Fruit fly (Drosophila melanogaster) whole organism, embryonic: ENCODE results near the gene CG17768.

ENCODE experiments used
- Atf3 ChIP-seq: fragments of 200-800 bp; sonication (Bioruptor generic); optimal IDR thresholded peaks from 3 replicates; lab custom pipeline; 2016; ENCODE audit warnings: missing biosample characterization, missing genetic modification characterization
- BEAF-32 ChIP-seq: fragments of 200-800 bp; sonication (Bioruptor generic); optimal IDR thresholded peaks from 3 replicates; lab custom pipeline; 2017; ENCODE audit warnings: missing biosample characterization, missing genetic modification characterization, mild to moderate bottlenecking, moderate library complexity, missing genetic modification reagents
- Bgb ChIP-seq: fragments of 200-800 bp; sonication (Bioruptor generic); IDR thresholded peaks from 2 replicates; pipeline ENCODE4 v1.3.6; 2022; ENCODE audit warnings: missing biosample characterization, missing genetic modification characterization; ENCODE audit not compliant: partially characterized antibody
- CG11456 ChIP-seq: fragments of 200-800 bp; sonication (Bioruptor generic); IDR thresholded peaks from 3 replicates; pipeline ENCODE4 v1.3.6; 2022; ENCODE audit warnings: missing biosample characterization, missing genetic modification characterization
- CG11723 ChIP-seq: fragments of 200-800 bp; sonication (Bioruptor generic); optimal IDR thresholded peaks from 2 replicates; lab custom pipeline; 2017; ENCODE audit warnings: missing biosample characterization, mild to moderate bottlenecking, missing genetic modification characterization
- CG14710 ChIP-seq: fragments of 200-800 bp; sonication (Bioruptor generic); optimal IDR thresholded peaks from 3 replicates; lab custom pipeline; 2019; ENCODE audit warnings: missing biosample characterization, mild to moderate bottlenecking, missing genetic modification characterization, moderate library complexity
- CG14860 ChIP-seq: fragments of 200-800 bp; sonication (Bioruptor generic); IDR thresholded peaks from 3 replicates; pipeline ENCODE4 v1.3.6; 2022; ENCODE audit warnings: missing biosample characterization, missing genetic modification characterization; ENCODE audit not compliant: partially characterized antibody
- CG15011 ChIP-seq: fragments of 200-800 bp; sonication (Bioruptor generic); optimal IDR thresholded peaks from 3 replicates; lab custom pipeline; 2018; ENCODE audit warnings: missing biosample characterization, mild to moderate bottlenecking, missing genetic modification characterization
- CG15479 ChIP-seq: fragments of 200-800 bp; sonication (Bioruptor generic); optimal IDR thresholded peaks from 3 replicates; lab custom pipeline; 2019; ENCODE audit warnings: missing biosample characterization, mild to moderate bottlenecking, missing genetic modification characterization, moderate library complexity
- CG17912 ChIP-seq: fragments of 200-800 bp; sonication (Bioruptor generic); optimal IDR thresholded peaks from 2 replicates; lab custom pipeline; 2018; ENCODE audit warnings: missing biosample characterization, mild to moderate bottlenecking, missing genetic modification characterization
- CG3407 ChIP-seq: fragments of 200-800 bp; sonication (Bioruptor generic); optimal IDR thresholded peaks from 2 replicates; lab custom pipeline; 2018; ENCODE audit warnings: missing biosample characterization, mild to moderate bottlenecking, missing genetic modification characterization
- CG34224 ChIP-seq: fragments of 200-800 bp; sonication (Bioruptor generic); IDR thresholded peaks from 3 replicates; pipeline ENCODE4 v1.3.6; 2022; ENCODE audit warnings: missing biosample characterization, missing genetic modification characterization; ENCODE audit not compliant: partially characterized antibody
- CG4360 ChIP-seq: fragments of 200-800 bp; sonication (Bioruptor generic); IDR thresholded peaks from 2 replicates; pipeline ENCODE4 v1.3.6; 2022; ENCODE audit warnings: missing biosample characterization, missing genetic modification characterization
- CG43689 ChIP-seq: fragments of 200-800 bp; sonication (Bioruptor generic); IDR thresholded peaks from 2 replicates; pipeline ENCODE4 v1.3.6; 2022; ENCODE audit warnings: missing biosample characterization, missing genetic modification characterization
- CG4707 ChIP-seq: fragments of 200-800 bp; sonication (Bioruptor generic); optimal IDR thresholded peaks from 2 replicates; lab custom pipeline; 2018; ENCODE audit warnings: missing biosample characterization, mild to moderate bottlenecking, missing genetic modification characterization, moderate library complexity
- CG4820 ChIP-seq: fragments of 200-800 bp; sonication (Bioruptor generic); optimal IDR thresholded peaks from 3 replicates; lab custom pipeline; 2016; ENCODE audit warnings: missing biosample characterization, missing genetic modification characterization
- CG5180 ChIP-seq: fragments of 200-800 bp; sonication (Bioruptor generic); optimal IDR thresholded peaks from 3 replicates; lab custom pipeline; 2017; ENCODE audit warnings: missing biosample characterization, missing genetic modification characterization, mild to moderate bottlenecking, moderate library complexity, missing genetic modification reagents
- CG6175 ChIP-seq: fragments of 200-800 bp; sonication (Bioruptor generic); IDR thresholded peaks from 3 replicates; pipeline ENCODE4 v1.3.6; 2022; ENCODE audit warnings: missing biosample characterization, missing genetic modification characterization
- CG6683 ChIP-seq: fragments of 200-800 bp; sonication (Bioruptor generic); optimal IDR thresholded peaks from 2 replicates; lab custom pipeline; 2017; ENCODE audit warnings: missing biosample characterization, mild to moderate bottlenecking, missing genetic modification characterization, missing genetic modification reagents
- CG7556 ChIP-seq: fragments of 200-800 bp; sonication (Bioruptor generic); optimal IDR thresholded peaks from 2 replicates; lab custom pipeline; 2017; ENCODE audit warnings: missing biosample characterization, mild to moderate bottlenecking, missing genetic modification characterization
- CG9876 ChIP-seq: fragments of 200-800 bp; sonication (Bioruptor generic); optimal IDR thresholded peaks from 2 replicates; lab custom pipeline; 2016; ENCODE audit warnings: missing biosample characterization, missing genetic modification characterization
- D ChIP-seq, 2 experiments: fragments of 200-800 bp in 1 of 2; fragments of >200 bp in 1 of 2; sonication (Bioruptor generic) in 1 of 2; optimal IDR thresholded peaks; 2 replicates in 1 of 2; 3 replicates in 1 of 2; lab custom pipeline; 2017; ENCODE audit warnings: mild to moderate bottlenecking in 1 of 2, missing biosample characterization in 1 of 2, missing genetic modification characterization in 1 of 2, missing genetic modification reagents in 1 of 2
- Dip3 ChIP-seq: fragments of 200-800 bp; sonication (Bioruptor generic); optimal IDR thresholded peaks from 3 replicates; lab custom pipeline; 2016; ENCODE audit warnings: missing biosample characterization, missing genetic modification characterization
- HLH4C ChIP-seq: fragments of 200-800 bp; sonication (Bioruptor generic); IDR thresholded peaks from 3 replicates; pipeline ENCODE4 v1.3.6; 2022; ENCODE audit warnings: missing biosample characterization, missing genetic modification characterization; ENCODE audit not compliant: partially characterized antibody
- Hand ChIP-seq: fragments of 200-800 bp; sonication (Bioruptor generic); optimal IDR thresholded peaks from 2 replicates; lab custom pipeline; 2017; ENCODE audit warnings: mild to moderate bottlenecking, missing biosample characterization, missing genetic modification reagents, missing genetic modification characterization
- Lim3 ChIP-seq: fragments of 200-800 bp; sonication (Bioruptor generic); IDR thresholded peaks from 2 replicates; pipeline ENCODE4 v1.3.6; 2022; ENCODE audit warnings: missing biosample characterization, missing genetic modification characterization
- MTF-1 ChIP-seq: fragments of 200-800 bp; sonication (Bioruptor generic); optimal IDR thresholded peaks from 2 replicates; lab custom pipeline; 2018; ENCODE audit warnings: missing biosample characterization, mild to moderate bottlenecking, missing genetic modification characterization, borderline replicate concordance
- Max ChIP-seq: fragments of 200-800 bp; sonication (Bioruptor generic); optimal IDR thresholded peaks from 2 replicates; lab custom pipeline; 2016; ENCODE audit warnings: missing biosample characterization, mild to moderate bottlenecking, missing genetic modification characterization
- Nf-YB ChIP-seq: fragments of 200-800 bp; sonication (Bioruptor generic); optimal IDR thresholded peaks from 3 replicates; lab custom pipeline; 2019; ENCODE audit warnings: missing biosample characterization, mild to moderate bottlenecking, missing genetic modification characterization, moderate library complexity
- NfI ChIP-seq: fragments of 200-800 bp; sonication (Bioruptor generic); optimal IDR thresholded peaks from 3 replicates; lab custom pipeline; 2018; ENCODE audit warnings: missing biosample characterization, mild to moderate bottlenecking, missing genetic modification characterization, moderate library complexity
- Optix ChIP-seq: fragments of 200-800 bp; sonication (Bioruptor generic); IDR thresholded peaks from 3 replicates; pipeline ENCODE4 v1.3.6; 2022; ENCODE audit warnings: missing biosample characterization, missing genetic modification characterization
- Side ChIP-seq: fragments of 200-800 bp; sonication (Bioruptor generic); optimal IDR thresholded peaks from 2 replicates; lab custom pipeline; 2016; ENCODE audit warnings: missing biosample characterization, missing genetic modification characterization
- Sox102F ChIP-seq: fragments of 200-800 bp; sonication (Bioruptor generic); optimal IDR thresholded peaks from 2 replicates; lab custom pipeline; 2018; ENCODE audit warnings: missing biosample characterization, mild to moderate bottlenecking, missing genetic modification characterization, moderate library complexity
- Spps ChIP-seq: fragments of 200-800 bp; sonication (Bioruptor generic); optimal IDR thresholded peaks from 2 replicates; lab custom pipeline; 2018; ENCODE audit warnings: missing biosample characterization, mild to moderate bottlenecking, missing genetic modification characterization
- ash1 ChIP-seq: fragments of 200-800 bp; sonication (Bioruptor generic); optimal IDR thresholded peaks from 2 replicates; lab custom pipeline; 2018; ENCODE audit warnings: missing biosample characterization, mild to moderate bottlenecking, missing genetic modification characterization
- ato ChIP-seq: fragments of 200-800 bp; sonication (Bioruptor generic); IDR thresholded peaks from 2 replicates; pipeline ENCODE4 v1.3.6; 2022; ENCODE audit warnings: missing biosample characterization, missing genetic modification characterization; ENCODE audit not compliant: partially characterized antibody
- cato ChIP-seq: fragments of 200-800 bp; sonication (Bioruptor generic); optimal IDR thresholded peaks from 2 replicates; lab custom pipeline; 2016; ENCODE audit warnings: missing biosample characterization, missing genetic modification characterization, borderline replicate concordance
- caup ChIP-seq: fragments of 200-800 bp; sonication (Bioruptor generic); optimal IDR thresholded peaks from 3 replicates; lab custom pipeline; 2017; ENCODE audit warnings: missing biosample characterization, mild to moderate bottlenecking, missing genetic modification characterization, moderate library complexity; ENCODE audit not compliant: severe bottlenecking
- exex ChIP-seq: fragments of 200-800 bp; sonication (Bioruptor generic); optimal IDR thresholded peaks from 4 replicates; lab custom pipeline; 2018; ENCODE audit warnings: missing biosample characterization, mild to moderate bottlenecking, missing genetic modification characterization, moderate library complexity
- fd96Cb ChIP-seq: fragments of 200-800 bp; sonication (Bioruptor generic); optimal IDR thresholded peaks from 2 replicates; lab custom pipeline; 2018; ENCODE audit warnings: missing biosample characterization, mild to moderate bottlenecking, missing genetic modification characterization, moderate library complexity
- inv ChIP-seq: fragments of 200-800 bp; sonication (Bioruptor generic); IDR thresholded peaks from 2 replicates; pipeline ENCODE4 v1.3.6; 2022; ENCODE audit warnings: missing biosample characterization, missing genetic modification characterization; ENCODE audit not compliant: partially characterized antibody
- jumu ChIP-seq: fragments of 200-800 bp; sonication (Bioruptor generic); optimal IDR thresholded peaks from 3 replicates; lab custom pipeline; 2016; ENCODE audit warnings: missing biosample characterization, missing genetic modification characterization
- ken ChIP-seq: fragments of 200-800 bp; sonication (Bioruptor generic); IDR thresholded peaks from 3 replicates; pipeline ENCODE4 v1.3.6; 2022; ENCODE audit warnings: missing biosample characterization, missing genetic modification characterization
- lmd ChIP-seq: fragments of 200-800 bp; sonication (Bioruptor generic); IDR thresholded peaks from 2 replicates; pipeline ENCODE4 v1.3.6; 2022; ENCODE audit warnings: missing biosample characterization, missing genetic modification characterization
- lola ChIP-seq, 3 experiments: fragments of >200 bp in 2 of 3; fragments of 200-800 bp in 1 of 3; sonication (Bioruptor generic) in 1 of 3; optimal IDR thresholded peaks; 2 replicates each; lab custom pipeline; 2017 to 2019; ENCODE audit warnings: missing biosample characterization in 3 of 3, missing genetic modification characterization in 3 of 3, mild to moderate bottlenecking in 1 of 3, moderate library complexity in 1 of 3
- pfk ChIP-seq: fragments of 200-800 bp; sonication (Bioruptor generic); optimal IDR thresholded peaks from 2 replicates; lab custom pipeline; 2018; ENCODE audit warnings: missing biosample characterization, mild to moderate bottlenecking, missing genetic modification characterization, moderate library complexity
- sc ChIP-seq, 3 experiments: fragments of >200 bp in 2 of 3; fragments of 200-800 bp in 1 of 3; sonication (Bioruptor generic) in 1 of 3; optimal IDR thresholded peaks; 2 replicates in 2 of 3; 3 replicates in 1 of 3; lab custom pipeline; 2017; ENCODE audit warnings: mild to moderate bottlenecking in 1 of 3, missing biosample characterization in 1 of 3, missing genetic modification characterization in 1 of 3, missing genetic modification reagents in 1 of 3
- twi ChIP-seq: fragments of 200-800 bp; optimal IDR thresholded peaks from 2 replicates; lab custom pipeline; 2019; ENCODE audit warnings: missing biosample characterization, mild to moderate bottlenecking, missing genetic modification characterization, moderate library complexity

CG17768 gene

dm6 chr2L:10437317-10437716, 32.3 kb upstream of the CG17768 start, which contains the start of gene STUB1 (continued):
- no peak for TF ChIP-seq NfI (GFP tag; lab: Kevin White, UChicago)
- TF ChIP-seq CG15479 (GFP tag; lab: Kevin White, UChicago), result no peak
- TF ChIP-seq HLH4C (GFP tag; lab: Robert Waterston, UW), result peak; percentile 100
- no peak for TF ChIP-seq Atf3 (GFP tag; lab: Kevin White, UChicago)
- no peak for TF ChIP-seq CG11456 (GFP tag; lab: Robert Waterston, UW)
- no peak for TF ChIP-seq jumu (GFP tag; lab: Kevin White, UChicago)
- TF ChIP-seq pfk (GFP tag; lab: Kevin White, UChicago), result peak; percentile 50
- TF ChIP-seq fd96Cb (tag; lab: Kevin White, UChicago), result no peak
- no peak for TF ChIP-seq CG3407 (GFP tag; lab: Kevin White, UChicago)
- no peak for TF ChIP-seq CG6175 (GFP tag; lab: Robert Waterston, UW)
- no peak for TF ChIP-seq CG9876 (GFP tag; lab: Kevin White, UChicago)
- TF ChIP-seq Bgb (GFP tag; lab: Robert Waterston, UW), result peak; percentile 100
- no peak for TF ChIP-seq CG6683
- TF ChIP-seq Max (GFP tag; lab: Kevin White, UChicago), result no peak
- TF ChIP-seq twi (tag; lab: Kevin White, UChicago), result no peak
- TF ChIP-seq Hand (GFP tag; lab: Kevin White, UChicago), result no peak
- no peak for TF ChIP-seq D (optimal IDR thresholded peaks at IDR 0.05; lab: Kevin White, UChicago)
- TF ChIP-seq D (GFP tag; optimal IDR thresholded peaks at IDR 0.05; lab: Kevin White, UChicago), result no peak
- no peak for TF ChIP-seq CG15011
- no peak for TF ChIP-seq CG7556 (GFP tag; lab: Kevin White, UChicago)
- peak; percentile 4 for TF ChIP-seq Side (GFP tag; lab: Kevin White, UChicago)
- TF ChIP-seq CG4820, result no peak
- TF ChIP-seq Spps (tag; lab: Kevin White, UChicago), result no peak
- TF ChIP-seq Sox102F (GFP tag; lab: Kevin White, UChicago), result no peak
- TF ChIP-seq ato (GFP tag; lab: Robert Waterston, UW), result peak; percentile 93
- TF ChIP-seq CG4360, result no peak
- no peak for TF ChIP-seq Nf-YB (GFP tag; lab: Kevin White, UChicago)
- peak; percentile 94 for TF ChIP-seq BEAF-32 (GFP tag; lab: Kevin White, UChicago)
- peak; percentile 99 for TF ChIP-seq CG14860 (GFP tag; lab: Robert Waterston, UW)
- no peak for TF ChIP-seq caup (GFP tag; lab: Kevin White, UChicago)
- TF ChIP-seq ash1 (GFP tag; lab: Kevin White, UChicago), result no peak
- no peak for TF ChIP-seq lola (GFP tag; optimal IDR thresholded peaks at IDR 0.05; lab: Kevin White, UChicago)
- no peak for TF ChIP-seq CG4707 (GFP tag; lab: Kevin White, UChicago)
- no peak for TF ChIP-seq CG14710 (tag; lab: Kevin White, UChicago)
- no peak for TF ChIP-seq MTF-1 (GFP tag; lab: Kevin White, UChicago)
- peak; percentile 99 for TF ChIP-seq inv (GFP tag; lab: Robert Waterston, UW)
- TF ChIP-seq sc (optimal IDR thresholded peaks at IDR 0.05; lab: Kevin White, UChicago), result no peak
- no peak for TF ChIP-seq sc (GFP tag; optimal IDR thresholded peaks at IDR 0.05; lab: Kevin White, UChicago)
- TF ChIP-seq CG11723 (GFP tag; lab: Kevin White, UChicago), result no peak
- TF ChIP-seq ken, result no peak
- no peak for TF ChIP-seq Dip3 (GFP tag; lab: Kevin White, UChicago)
- no peak for TF ChIP-seq Optix (GFP tag; lab: Robert Waterston, UW)
- no peak for TF ChIP-seq lmd (GFP tag; lab: Robert Waterston, UW)
- no peak for TF ChIP-seq Lim3 (GFP tag; lab: Robert Waterston, UW)
- no peak for TF ChIP-seq CG43689
- peak; percentile 24 for TF ChIP-seq exex
- TF ChIP-seq CG34224 (GFP tag; lab: Robert Waterston, UW), result peak; percentile 98
- TF ChIP-seq cato (GFP tag; lab: Kevin White, UChicago), result no peak
- no peak for TF ChIP-seq CG17912 (GFP tag; lab: Kevin White, UChicago)
- no peak for TF ChIP-seq CG5180 (GFP tag; lab: Kevin White, UChicago)
